Worm (Caenorhabditis elegans) whole organism, early embryonic: ENCODE measurements around the gene prcc-1.

Source experiments
- aly-1 ChIP-seq: sonication (generic microtip); optimal IDR thresholded peaks from 2 replicates; lab custom pipeline; 2016; ENCODE audit warnings: missing genetic modification characterization, missing compliant biosample characterization
- ama-1 ChIP-seq: fragments of 150-350 bp; optimal IDR thresholded peaks from 2 replicates; lab custom pipeline; 2014
- ceh-13 ChIP-seq: fragments of 200-800 bp; sonication (Bioruptor generic); optimal IDR thresholded peaks from 2 replicates; lab custom pipeline; 2018; ENCODE audit warnings: mild to moderate bottlenecking, missing genetic modification characterization, missing compliant biosample characterization
- hmg-4 ChIP-seq: fragments of 200-800 bp; sonication (Bioruptor generic); optimal IDR thresholded peaks from 2 replicates; lab custom pipeline; 2018; ENCODE audit warnings: mild to moderate bottlenecking, missing genetic modification characterization, missing compliant biosample characterization
- sea-1 ChIP-seq: fragments of 200-800 bp; sonication (Bioruptor generic); conservative IDR thresholded peaks from 2 replicates; pipeline ENCODE4 v1.3.6; 2022; ENCODE audit warnings: missing genetic modification characterization, missing compliant biosample characterization
- tbx-11 ChIP-seq: fragments of 200-800 bp; sonication (Bioruptor generic); IDR thresholded peaks from 2 replicates; pipeline ENCODE4 v1.3.6; 2022; ENCODE audit warnings: missing genetic modification characterization, missing compliant biosample characterization
- tra-4 ChIP-seq: sonication (generic microtip); optimal IDR thresholded peaks from 2 replicates; lab custom pipeline; 2017; ENCODE audit warnings: missing genetic modification characterization, missing compliant biosample characterization

ce11 chrIV:13078342-13078741, 15.3 kb downstream of the prcc-1 start:
- TF ChIP-seq tra-4 (tag; lab: Kevin White, UChicago) (no peak), ama-1 (lab: Kevin White, UChicago) (no peak), sea-1 (no peak), aly-1 (tag; lab: Kevin White, UChicago) (no peak), ceh-13 (GFP tag; lab: Kevin White, UChicago) (no peak), tbx-11 (GFP tag; lab: Robert Waterston, UW) (no peak), hmg-4 (no peak)
